Worm (Caenorhabditis elegans) whole organism, late embryonic: ENCODE data around the gene cal-4.

Experiments used
- K02D7.2 ChIP-seq: sonication (generic microtip); optimal IDR thresholded peaks from 2 replicates; lab custom pipeline; 2017; ENCODE audit warnings: mild to moderate bottlenecking, missing genetic modification characterization, missing compliant biosample characterization
- T23F11.4 ChIP-seq: fragments of 200-800 bp; sonication (Bioruptor generic); optimal IDR thresholded peaks from 2 replicates; lab custom pipeline; 2018; ENCODE audit warnings: mild to moderate bottlenecking, missing genetic modification characterization, missing compliant biosample characterization
- ama-1 ChIP-seq: fragments of 150-350 bp; optimal IDR thresholded peaks from 2 replicates; lab custom pipeline; 2014
- ceh-18 ChIP-seq: sonication (generic microtip); optimal IDR thresholded peaks from 2 replicates; lab custom pipeline; 2016; ENCODE audit warnings: missing genetic modification characterization, missing compliant biosample characterization
- che-1 ChIP-seq: sonication (generic microtip); optimal IDR thresholded peaks from 2 replicates; lab custom pipeline; 2016; ENCODE audit warnings: mild to moderate bottlenecking, missing genetic modification characterization, missing compliant biosample characterization
- dve-1 ChIP-seq: sonication (generic microtip); optimal IDR thresholded peaks from 2 replicates; lab custom pipeline; 2017; ENCODE audit warnings: antibody characterized with exemption, mild to moderate bottlenecking, missing genetic modification characterization, missing compliant biosample characterization
- ets-4 ChIP-seq: sonication (generic microtip); optimal IDR thresholded peaks from 2 replicates; lab custom pipeline; 2016; ENCODE audit warnings: missing genetic modification characterization, missing compliant biosample characterization
- fkh-10 ChIP-seq: fragments of 150-350 bp; optimal IDR thresholded peaks from 2 replicates; lab custom pipeline; 2014; ENCODE audit warnings: missing biosample characterization, missing genetic modification reagents, missing genetic modification characterization
- hlh-6 ChIP-seq: sonication (generic microtip); optimal IDR thresholded peaks from 2 replicates; lab custom pipeline; 2016; ENCODE audit warnings: missing genotype, missing genetic modification characterization, missing compliant biosample characterization
- nfya-1 ChIP-seq: sonication (generic microtip); optimal IDR thresholded peaks from 2 replicates; lab custom pipeline; 2017; ENCODE audit warnings: missing genetic modification characterization, mild to moderate bottlenecking, missing compliant biosample characterization, antibody characterized with exemption, moderate library complexity
- pqm-1 ChIP-seq: sonication (generic microtip); optimal IDR thresholded peaks from 2 replicates; lab custom pipeline; 2016; ENCODE audit warnings: missing genetic modification characterization, missing compliant biosample characterization
- sox-2 ChIP-seq: fragments of 200-800 bp; sonication (Bioruptor generic); IDR thresholded peaks from 2 replicates; pipeline ENCODE4 v1.3.6; 2022; ENCODE audit warnings: missing genetic modification reagents, missing genetic modification characterization, missing compliant biosample characterization
- sox-4 ChIP-seq: sonication (generic microtip); optimal IDR thresholded peaks from 2 replicates; lab custom pipeline; 2017; ENCODE audit warnings: mild to moderate bottlenecking, missing genetic modification characterization, inconsistent platforms, missing compliant biosample characterization
- ztf-16 ChIP-seq: sonication (generic microtip); optimal IDR thresholded peaks from 2 replicates; lab custom pipeline; 2017; ENCODE audit warnings: missing genetic modification characterization, missing compliant biosample characterization

ce11 chrIV:10564613-10565012 is 43.4 kb downstream of the cal-4 start:
- no peak for TF ChIP-seq che-1 (tag; lab: Kevin White, UChicago)
- TF ChIP-seq T23F11.4 (GFP tag; lab: Kevin White, UChicago): no peak
- TF ChIP-seq nfya-1: no peak
- TF ChIP-seq dve-1: no peak
- no peak for TF ChIP-seq ztf-16 (tag; lab: Kevin White, UChicago)
- TF ChIP-seq ceh-18 (tag; lab: Kevin White, UChicago): no peak
- no peak for TF ChIP-seq fkh-10 (GFP tag; lab: Kevin White, UChicago)
- TF ChIP-seq sox-4 (tag; lab: Kevin White, UChicago): no peak
- no peak for TF ChIP-seq ets-4
- TF ChIP-seq K02D7.2 (tag; lab: Kevin White, UChicago): no peak
- no peak for TF ChIP-seq sox-2
- no peak for TF ChIP-seq ama-1
- no peak for TF ChIP-seq pqm-1
- no peak for TF ChIP-seq hlh-6 (tag; lab: Kevin White, UChicago)
